Worm (Caenorhabditis elegans) whole organism, early embryonic: ENCODE results near the gene M163.22.

Experiments used
- aly-1 ChIP-seq: sonication (generic microtip); optimal IDR thresholded peaks from 2 replicates; lab custom pipeline; 2016; ENCODE audit warnings: missing genetic modification characterization, missing compliant biosample characterization
- ama-1 ChIP-seq: fragments of 150-350 bp; optimal IDR thresholded peaks from 2 replicates; lab custom pipeline; 2014
- flt-1 ChIP-seq: fragments of 200-800 bp; sonication (Bioruptor generic); IDR thresholded peaks from 2 replicates; pipeline ENCODE4 v1.3.6; 2022; ENCODE audit warnings: missing genetic modification characterization, missing compliant biosample characterization
- sea-1 ChIP-seq: fragments of 200-800 bp; sonication (Bioruptor generic); conservative IDR thresholded peaks from 2 replicates; pipeline ENCODE4 v1.3.6; 2022; ENCODE audit warnings: missing genetic modification characterization, missing compliant biosample characterization

DNA sequence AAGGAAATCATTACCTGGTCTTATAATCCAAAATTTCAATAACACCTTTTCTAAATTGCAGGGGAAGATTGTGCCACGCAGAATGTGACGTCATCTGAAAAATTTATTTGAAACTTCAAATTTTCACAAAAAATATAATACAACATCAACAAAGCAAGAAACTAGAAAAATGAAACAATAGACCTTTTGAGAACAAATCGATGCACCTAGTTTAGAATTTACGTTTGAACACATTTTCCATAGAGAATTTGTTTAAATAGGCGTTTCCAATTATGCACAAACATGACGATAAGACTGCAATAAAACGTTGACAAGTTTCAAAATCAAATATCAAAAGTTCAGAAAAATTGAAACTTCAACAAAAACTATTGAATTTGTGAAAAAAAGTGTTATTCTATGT lies 47.1 kb downstream of the M163.22 start, which contains the start of gene fbxa-141:
- TF ChIP-seq sea-1 (no peak), ama-1 (lab: Kevin White, UChicago) (no peak), flt-1 (no peak), aly-1 (no peak)
